Worm (Caenorhabditis elegans) whole organism, L4/young adult: ENCODE data around the gene odr-10.
A peak's percentile ranks its signal among the peaks of the same experiment; 100 is the strongest.

ENCODE experiments used
- W03F9.2 ChIP-seq: fragments of 150-350 bp; optimal IDR thresholded peaks from 2 replicates; lab custom pipeline; 2014; ENCODE audit warnings: missing biosample characterization, missing genetic modification characterization
- dao-5 ChIP-seq: sonication (generic microtip); optimal IDR thresholded peaks from 2 replicates; lab custom pipeline; 2016; ENCODE audit warnings: missing genotype, missing genetic modification characterization, moderate library complexity, missing compliant biosample characterization
- him-1 ChIP-seq: sonication (generic microtip); optimal IDR thresholded peaks from 2 replicates; lab custom pipeline; 2016; ENCODE audit warnings: missing genotype, missing genetic modification reagents, missing genetic modification characterization, missing compliant biosample characterization

The odr-10 gene

ce11 chrX:6844394-6845072 lies 21.2 kb downstream of the odr-10 start, which contains the start of gene C53B7.3:
Gene C53B7.3 (plus strand): TSS chrX:6844755.
- TF ChIP-seq him-1 (tag; lab: Kevin White, UChicago) (no peak), W03F9.2 (no peak), dao-5 (tag; lab: Kevin White, UChicago) (no peak)

ce11 chrX:6840670-6841308 lies 24.9 kb downstream of the odr-10 start, which contains the start of the genes glr-6 and asg-2:
Gene glr-6 (minus strand): TSS chrX:6840720.
Gene asg-2 (plus strand): TSS chrX:6841258.
- TF ChIP-seq dao-5 (tag; lab: Kevin White, UChicago): no peak
- TF ChIP-seq W03F9.2: peak; percentile 55
- TF ChIP-seq him-1 (tag; lab: Kevin White, UChicago): peak; percentile 22

ce11 chrX:6836065-6836527 lies 29.6 kb downstream of the odr-10 start, which contains the start of gene F41B4.3:
Gene F41B4.3 (minus strand): TSS chrX:6836115.
- no peak for TF ChIP-seq W03F9.2
- TF ChIP-seq him-1 (tag; lab: Kevin White, UChicago): no peak
- TF ChIP-seq dao-5 (tag; lab: Kevin White, UChicago): no peak

- no peak for TF ChIP-seq dao-5 (tag; lab: Kevin White, UChicago)
- no peak for TF ChIP-seq W03F9.2
- no peak for TF ChIP-seq him-1 (tag; lab: Kevin White, UChicago)
These were observed 30.6 kb downstream of the odr-10 start, which contains the start of gene F41B4.2 for ce11 chrX:6835166-6835565. Gene F41B4.2 (minus strand): TSS chrX:6835266.

ce11 chrX:6825840-6826239 lies 39.9 kb downstream of the odr-10 start, which contains the start of gene F41B4.1:
Gene F41B4.1 (minus strand): TSS chrX:6825862.
- TF ChIP-seq dao-5 (tag; lab: Kevin White, UChicago) (no peak), W03F9.2 (no peak), him-1 (tag; lab: Kevin White, UChicago) (no peak)

ce11 chrX:6823218-6823979 lies 42.3 kb downstream of the odr-10 start, which contains the start of gene gei-15:
Gene gei-15 (minus strand): TSS chrX:6823268.
- TF ChIP-seq dao-5 (tag; lab: Kevin White, UChicago) (no peak), him-1 (tag; lab: Kevin White, UChicago) (no peak), W03F9.2 (no peak)

- no peak for TF ChIP-seq him-1 (tag; lab: Kevin White, UChicago)
- TF ChIP-seq dao-5 (tag; lab: Kevin White, UChicago): no peak
- TF ChIP-seq W03F9.2: no peak
These were observed 43.2 kb downstream of the odr-10 start for ce11 chrX:6822552-6822951.

ce11 chrX:6819633-6820032 lies 46.1 kb downstream of the odr-10 start:
- TF ChIP-seq W03F9.2 (no peak), him-1 (tag; lab: Kevin White, UChicago) (no peak), dao-5 (tag; lab: Kevin White, UChicago) (no peak)

- TF ChIP-seq W03F9.2 (no peak), dao-5 (tag; lab: Kevin White, UChicago) (no peak), him-1 (tag; lab: Kevin White, UChicago) (no peak)
These were observed 46.6 kb downstream of the odr-10 start for ce11 chrX:6819135-6819534.

- TF ChIP-seq W03F9.2 (no peak), him-1 (tag; lab: Kevin White, UChicago) (no peak), dao-5 (tag; lab: Kevin White, UChicago) (no peak)
These were observed 47.7 kb downstream of the odr-10 start, which contains the start of gene dhs-28 for ce11 chrX:6818036-6818488. Gene dhs-28 (plus strand): TSS chrX:6818438.
